Fruit fly (Drosophila melanogaster) whole organism, embryonic: Measurements from ENCODE around the gene CG6330.

ENCODE experiments used
- Atf3 ChIP-seq: fragments of 200-800 bp; sonication (Bioruptor generic); optimal IDR thresholded peaks from 3 replicates; lab custom pipeline; 2016; ENCODE audit warnings: missing biosample characterization, missing genetic modification characterization
- CG1024 ChIP-seq: fragments of 200-800 bp; sonication (Bioruptor generic); IDR thresholded peaks from 2 replicates; pipeline ENCODE4 v1.3.6; 2022; ENCODE audit warnings: missing biosample characterization, missing genetic modification characterization
- CG10565 ChIP-seq: fragments of 200-800 bp; sonication (Bioruptor generic); optimal IDR thresholded peaks from 3 replicates; lab custom pipeline; 2016; ENCODE audit warnings: missing biosample characterization, mild to moderate bottlenecking, missing genetic modification characterization
- CG11085 ChIP-seq: fragments of 200-800 bp; sonication (Bioruptor generic); IDR thresholded peaks from 2 replicates; pipeline ENCODE4 v1.3.6; 2022; ENCODE audit warnings: missing biosample characterization, missing genetic modification characterization
- CG11398 ChIP-seq: fragments of 200-800 bp; sonication (Bioruptor generic); optimal IDR thresholded peaks from 2 replicates; lab custom pipeline; 2016; ENCODE audit warnings: missing biosample characterization, missing genetic modification characterization
- CG13287 ChIP-seq: fragments of 200-800 bp; sonication (Bioruptor generic); IDR thresholded peaks from 2 replicates; pipeline ENCODE4 v1.3.6; 2022; ENCODE audit warnings: missing biosample characterization, missing genetic modification characterization; ENCODE audit not compliant: partially characterized antibody
- CG13775 ChIP-seq: fragments of 200-800 bp; sonication (Bioruptor generic); optimal IDR thresholded peaks from 3 replicates; lab custom pipeline; 2017; ENCODE audit warnings: missing biosample characterization, mild to moderate bottlenecking, missing genetic modification characterization
- CG17385 ChIP-seq: fragments of 200-800 bp; sonication (Bioruptor generic); optimal IDR thresholded peaks from 3 replicates; lab custom pipeline; 2018; ENCODE audit warnings: missing biosample characterization, mild to moderate bottlenecking, missing genetic modification characterization
- CG17829 ChIP-seq: fragments of 200-800 bp; optimal IDR thresholded peaks from 2 replicates; lab custom pipeline; 2019; ENCODE audit warnings: missing biosample characterization, mild to moderate bottlenecking, missing genetic modification characterization, moderate library complexity
- CG18476 ChIP-seq: fragments of 200-800 bp; sonication (Bioruptor generic); optimal IDR thresholded peaks from 2 replicates; lab custom pipeline; 2016; ENCODE audit warnings: missing biosample characterization, mild to moderate bottlenecking, missing genetic modification characterization
- CG18599 ChIP-seq: fragments of 200-800 bp; sonication (Bioruptor generic); optimal IDR thresholded peaks from 3 replicates; lab custom pipeline; 2017; ENCODE audit warnings: missing biosample characterization, missing genetic modification characterization, mild to moderate bottlenecking, moderate library complexity, missing genetic modification reagents
- CG18619 ChIP-seq: fragments of 200-800 bp; sonication (Bioruptor generic); optimal IDR thresholded peaks from 3 replicates; lab custom pipeline; 2017; ENCODE audit warnings: missing biosample characterization, mild to moderate bottlenecking, missing genetic modification characterization
- CG2116 ChIP-seq: fragments of 200-800 bp; sonication (Bioruptor generic); optimal IDR thresholded peaks from 3 replicates; lab custom pipeline; 2018; ENCODE audit warnings: missing biosample characterization, mild to moderate bottlenecking, missing genetic modification characterization
- CG2712 ChIP-seq: fragments of 200-800 bp; optimal IDR thresholded peaks from 3 replicates; lab custom pipeline; 2019; ENCODE audit warnings: missing biosample characterization, mild to moderate bottlenecking, missing genetic modification characterization, moderate library complexity
- CG2889 ChIP-seq: fragments of 200-800 bp; sonication (Bioruptor generic); IDR thresholded peaks from 3 replicates; pipeline ENCODE4 v1.3.6; 2022; ENCODE audit warnings: missing biosample characterization, missing genetic modification characterization
- CG3163 ChIP-seq: fragments of 200-800 bp; sonication (Bioruptor generic); optimal IDR thresholded peaks from 3 replicates; lab custom pipeline; 2016; ENCODE audit warnings: missing biosample characterization, missing genetic modification characterization
- CG3407 ChIP-seq: fragments of 200-800 bp; sonication (Bioruptor generic); optimal IDR thresholded peaks from 2 replicates; lab custom pipeline; 2018; ENCODE audit warnings: missing biosample characterization, mild to moderate bottlenecking, missing genetic modification characterization
- CG5245 ChIP-seq: fragments of 200-800 bp; sonication (Bioruptor generic); optimal IDR thresholded peaks from 3 replicates; lab custom pipeline; 2016; ENCODE audit warnings: missing biosample characterization, missing genetic modification characterization
- CG6854 ChIP-seq: fragments of 200-800 bp; sonication (Bioruptor generic); optimal IDR thresholded peaks from 3 replicates; lab custom pipeline; 2017; ENCODE audit warnings: missing biosample characterization, mild to moderate bottlenecking, missing genetic modification characterization
- CG7556 ChIP-seq: fragments of 200-800 bp; sonication (Bioruptor generic); optimal IDR thresholded peaks from 2 replicates; lab custom pipeline; 2017; ENCODE audit warnings: missing biosample characterization, mild to moderate bottlenecking, missing genetic modification characterization
- CG8478 ChIP-seq: fragments of >200 bp; optimal IDR thresholded peaks from 2 replicates; lab custom pipeline; 2018
- CoRest ChIP-seq: fragments of 200-800 bp; sonication (Bioruptor generic); optimal IDR thresholded peaks from 3 replicates; lab custom pipeline; 2018; ENCODE audit warnings: missing biosample characterization, mild to moderate bottlenecking, missing genetic modification characterization, moderate library complexity
- D19A ChIP-seq: fragments of 200-800 bp; optimal IDR thresholded peaks from 3 replicates; lab custom pipeline; 2019; ENCODE audit warnings: missing biosample characterization, mild to moderate bottlenecking, missing genetic modification characterization, moderate library complexity
- D19B ChIP-seq: fragments of 200-800 bp; sonication (Bioruptor generic); optimal IDR thresholded peaks from 2 replicates; lab custom pipeline; 2017; ENCODE audit warnings: missing biosample characterization, mild to moderate bottlenecking, missing genetic modification characterization
- Dip3 ChIP-seq: fragments of 200-800 bp; sonication (Bioruptor generic); optimal IDR thresholded peaks from 3 replicates; lab custom pipeline; 2016; ENCODE audit warnings: missing biosample characterization, missing genetic modification characterization
- HLH54F ChIP-seq: fragments of 200-800 bp; sonication (Bioruptor generic); optimal IDR thresholded peaks from 3 replicates; lab custom pipeline; 2016; ENCODE audit warnings: missing biosample characterization, missing genetic modification characterization
- Hr78 ChIP-seq, 2 experiments: fragments of 200-800 bp in 1 of 2; fragments of >200 bp in 1 of 2; sonication (Bioruptor generic) in 1 of 2; optimal IDR thresholded peaks; 2 replicates each; lab custom pipeline; 2017 to 2019; ENCODE audit warnings: missing biosample characterization in 2 of 2, missing genetic modification characterization in 2 of 2, mild to moderate bottlenecking in 1 of 2, moderate library complexity in 1 of 2
- Lhr ChIP-seq: fragments of 200-800 bp; sonication (Bioruptor generic); optimal IDR thresholded peaks from 3 replicates; lab custom pipeline; 2017; ENCODE audit warnings: mild to moderate bottlenecking, missing biosample characterization, missing genetic modification reagents, missing genetic modification characterization
- Oli ChIP-seq: fragments of 200-800 bp; sonication (Bioruptor generic); optimal IDR thresholded peaks from 2 replicates; lab custom pipeline; 2018; ENCODE audit warnings: missing biosample characterization, mild to moderate bottlenecking, missing genetic modification characterization, moderate library complexity
- PHDP ChIP-seq: fragments of 200-800 bp; sonication (Bioruptor generic); optimal IDR thresholded peaks from 3 replicates; lab custom pipeline; 2018; ENCODE audit warnings: missing biosample characterization, mild to moderate bottlenecking, missing genetic modification characterization, moderate library complexity
- Poxn ChIP-seq: fragments of 200-800 bp; sonication (Bioruptor generic); IDR thresholded peaks from 2 replicates; pipeline ENCODE4 v1.3.6; 2022; ENCODE audit warnings: missing biosample characterization, missing genetic modification characterization
- Sox100B ChIP-seq: fragments of 200-800 bp; sonication (Bioruptor generic); optimal IDR thresholded peaks from 3 replicates; lab custom pipeline; 2018; ENCODE audit warnings: missing biosample characterization, mild to moderate bottlenecking, missing genetic modification characterization
- TFAM ChIP-seq: fragments of 200-800 bp; sonication (Bioruptor generic); optimal IDR thresholded peaks from 2 replicates; lab custom pipeline; 2017; ENCODE audit warnings: missing biosample characterization, missing genetic modification characterization, inconsistent platforms
- Trl ChIP-seq, 3 experiments: fragments of >200 bp in 2 of 3; fragments of 200-800 bp in 1 of 3; sonication (Bioruptor generic) in 1 of 3; optimal IDR thresholded peaks; 2 replicates in 1 of 3; 3 replicates in 2 of 3; lab custom pipeline; 2016 to 2017; ENCODE audit warnings: missing biosample characterization in 1 of 3, missing genetic modification characterization in 1 of 3
- Xbp1 ChIP-seq: fragments of 200-800 bp; sonication (Bioruptor generic); optimal IDR thresholded peaks from 3 replicates; lab custom pipeline; 2016; ENCODE audit warnings: missing biosample characterization, mild to moderate bottlenecking, missing genetic modification characterization
- al ChIP-seq: fragments of 200-800 bp; sonication (Bioruptor generic); IDR thresholded peaks from 2 replicates; pipeline ENCODE4 v1.3.6; 2022; ENCODE audit warnings: missing biosample characterization, missing genetic modification characterization
- ash1 ChIP-seq: fragments of 200-800 bp; sonication (Bioruptor generic); optimal IDR thresholded peaks from 2 replicates; lab custom pipeline; 2018; ENCODE audit warnings: missing biosample characterization, mild to moderate bottlenecking, missing genetic modification characterization
- corto ChIP-seq: fragments of 200-800 bp; sonication (Bioruptor generic); optimal IDR thresholded peaks from 2 replicates; lab custom pipeline; 2016; ENCODE audit warnings: missing biosample characterization, mild to moderate bottlenecking, missing genetic modification characterization, moderate library complexity
- cwo ChIP-seq: fragments of 200-800 bp; sonication (Bioruptor generic); optimal IDR thresholded peaks from 3 replicates; lab custom pipeline; 2017; ENCODE audit warnings: missing biosample characterization, missing genetic modification characterization, mild to moderate bottlenecking, moderate library complexity, missing genetic modification reagents
- dysf ChIP-seq: fragments of 200-800 bp; sonication (Bioruptor generic); IDR thresholded peaks from 3 replicates; pipeline ENCODE4 v1.3.6; 2022; ENCODE audit warnings: missing biosample characterization, missing genetic modification characterization
- hkb ChIP-seq, 2 experiments: fragments of 200-800 bp in 1 of 2; fragments of >200 bp in 1 of 2; sonication (Bioruptor generic) in 1 of 2; IDR thresholded peaks in 1 of 2; optimal IDR thresholded peaks in 1 of 2; 2 replicates each; pipeline versions ENCODE4 v1.3.6 to Lab custom; 2017 to 2022; ENCODE audit warnings: missing biosample characterization in 1 of 2, missing genetic modification characterization in 1 of 2
- lilli ChIP-seq: fragments of 200-800 bp; sonication (Bioruptor generic); optimal IDR thresholded peaks from 3 replicates; lab custom pipeline; 2016; ENCODE audit warnings: missing biosample characterization, missing genetic modification characterization
- lola ChIP-seq, 3 experiments: fragments of >200 bp in 2 of 3; fragments of 200-800 bp in 1 of 3; sonication (Bioruptor generic) in 1 of 3; optimal IDR thresholded peaks; 2 replicates each; lab custom pipeline; 2017 to 2019; ENCODE audit warnings: missing biosample characterization in 3 of 3, missing genetic modification characterization in 3 of 3, mild to moderate bottlenecking in 1 of 3, moderate library complexity in 1 of 3
- luna ChIP-seq: fragments of 200-800 bp; sonication (Bioruptor generic); optimal IDR thresholded peaks from 2 replicates; lab custom pipeline; 2016; ENCODE audit warnings: missing biosample characterization, missing genetic modification characterization
- oc ChIP-seq: fragments of 200-800 bp; sonication (Bioruptor generic); optimal IDR thresholded peaks from 2 replicates; lab custom pipeline; 2018; ENCODE audit warnings: missing biosample characterization, mild to moderate bottlenecking, missing genetic modification characterization, moderate library complexity
- pum ChIP-seq: fragments of 200-800 bp; sonication (Bioruptor generic); optimal IDR thresholded peaks from 2 replicates; lab custom pipeline; 2016; ENCODE audit warnings: missing biosample characterization, missing genetic modification characterization
- ranshi ChIP-seq: fragments of 200-800 bp; sonication (Bioruptor generic); IDR thresholded peaks from 2 replicates; pipeline ENCODE4 v1.3.6; 2022; ENCODE audit warnings: missing biosample characterization, missing genetic modification characterization
- sug ChIP-seq: fragments of 200-800 bp; optimal IDR thresholded peaks from 2 replicates; lab custom pipeline; 2019; ENCODE audit warnings: missing biosample characterization, mild to moderate bottlenecking, missing genetic modification characterization, moderate library complexity
- trh ChIP-seq: fragments of 200-800 bp; sonication (Bioruptor generic); optimal IDR thresholded peaks from 2 replicates; lab custom pipeline; 2016; ENCODE audit warnings: missing biosample characterization, missing genetic modification characterization
- zf30C ChIP-seq: fragments of 200-800 bp; sonication (Bioruptor generic); optimal IDR thresholded peaks from 3 replicates; lab custom pipeline; 2018; ENCODE audit warnings: missing biosample characterization, mild to moderate bottlenecking, missing genetic modification characterization

CG6330 gene

dm6 chr3R:26937423-26937822 lies 20.9 kb downstream of the CG6330 start (continued):
- TF ChIP-seq CG6854 (GFP tag; lab: Kevin White, UChicago) (peak; percentile 9), D19B (GFP tag; lab: Kevin White, UChicago) (peak; percentile 37), CG13775 (peak; percentile 29), trh (no peak), CG18476 (GFP tag; lab: Kevin White, UChicago) (no peak), hkb (optimal IDR thresholded peaks at IDR 0.05; lab: Kevin White, UChicago) (no peak), hkb (GFP tag; IDR thresholded peaks at IDR 0.05; lab: Robert Waterston, UW) (peak; percentile 31; the same call in 1 of the 2 replicates), luna (no peak), CG5245 (no peak), ash1 (GFP tag; lab: Kevin White, UChicago) (no peak), Poxn (GFP tag; lab: Robert Waterston, UW) (no peak), Dip3 (GFP tag; lab: Kevin White, UChicago) (peak; percentile 42), ranshi (GFP tag; lab: Robert Waterston, UW) (no peak), CG13287 (no peak), CG1024 (0 out of 2 replicates have a peak, but pooled peaks have one; percentile 4), TFAM (GFP tag; lab: Kevin White, UChicago) (no peak), oc (tag; lab: Kevin White, UChicago) (no peak), lilli (GFP tag; lab: Kevin White, UChicago) (peak; percentile 40), CG17829 (tag; lab: Kevin White, UChicago) (peak; percentile 32), CG11398 (GFP tag; lab: Kevin White, UChicago) (no peak), PHDP (tag; lab: Kevin White, UChicago) (peak; percentile 54), Trl (optimal IDR thresholded peaks at IDR 0.05; lab: Kevin White, UChicago) (no peak), Trl (GFP tag; optimal IDR thresholded peaks at IDR 0.05; lab: Kevin White, UChicago) (no peak), Lhr (no peak), CG3407 (GFP tag; lab: Kevin White, UChicago) (peak; percentile 1), D19A (tag; lab: Kevin White, UChicago) (no peak), CG8478 (lab: Kevin White, UChicago) (no peak), sug (tag; lab: Kevin White, UChicago) (peak; percentile 69), CG11085 (no peak), HLH54F (GFP tag; lab: Kevin White, UChicago) (peak; percentile 43), lola (GFP tag; optimal IDR thresholded peaks at IDR 0.05; lab: Kevin White, UChicago) (peak in 1 of 3 experiments; percentile 14), cwo (GFP tag; lab: Kevin White, UChicago) (peak; percentile 86), CoRest (peak; percentile 70), al (GFP tag; lab: Robert Waterston, UW) (no peak), CG2889 (GFP tag; lab: Robert Waterston, UW) (no peak), CG2116 (GFP tag; lab: Kevin White, UChicago) (no peak), CG18599 (peak; percentile 48), Oli (tag; lab: Kevin White, UChicago) (peak; percentile 68), Sox100B (peak; percentile 65), zf30C (GFP tag; lab: Kevin White, UChicago) (no peak), CG7556 (GFP tag; lab: Kevin White, UChicago) (peak; percentile 16), CG10565 (no peak), CG17385 (GFP tag; lab: Kevin White, UChicago) (peak; percentile 31), CG2712 (tag; lab: Kevin White, UChicago) (peak; percentile 53), Hr78 (GFP tag; optimal IDR thresholded peaks at IDR 0.05; lab: Kevin White, UChicago) (peak in 1 of 2 experiments; percentile 10), CG3163 (GFP tag; lab: Kevin White, UChicago) (no peak), Atf3 (GFP tag; lab: Kevin White, UChicago) (no peak), dysf (peak; percentile 59; the same call in 2 of the 3 replicates), CG18619 (peak; percentile 7), corto (GFP tag; lab: Kevin White, UChicago) (no peak), pum (GFP tag; lab: Kevin White, UChicago) (no peak), Xbp1 (GFP tag; lab: Kevin White, UChicago) (peak; percentile 25)
